Fruit fly (Drosophila melanogaster) whole organism, pupa: ENCODE results near the gene Atg6.

Source experiments
- CG13204 ChIP-seq: fragments of 200-800 bp; sonication (Bioruptor generic); optimal IDR thresholded peaks from 2 replicates; lab custom pipeline; 2018; ENCODE audit warnings: missing biosample characterization, mild to moderate bottlenecking, missing genetic modification characterization, moderate library complexity
- CG17806 ChIP-seq: fragments of 200-800 bp; sonication (Bioruptor generic); optimal IDR thresholded peaks from 2 replicates; lab custom pipeline; 2018; ENCODE audit warnings: missing biosample characterization, mild to moderate bottlenecking, missing genetic modification characterization, moderate library complexity
- CG32121 ChIP-seq: fragments of 200-800 bp; sonication (Bioruptor generic); IDR thresholded peaks from 2 replicates; pipeline ENCODE4 v1.3.6; 2022; ENCODE audit warnings: missing biosample characterization, missing genetic modification characterization
- CG34367 ChIP-seq: fragments of 200-800 bp; sonication (Bioruptor generic); optimal IDR thresholded peaks from 2 replicates; lab custom pipeline; 2018; ENCODE audit warnings: missing biosample characterization, mild to moderate bottlenecking, missing genetic modification characterization
- CG8159 ChIP-seq: fragments of 200-800 bp; sonication (Bioruptor generic); optimal IDR thresholded peaks from 3 replicates; lab custom pipeline; 2018; ENCODE audit warnings: missing biosample characterization, mild to moderate bottlenecking, missing genetic modification characterization, moderate library complexity
- CG8301 ChIP-seq: fragments of 200-800 bp; sonication (Bioruptor generic); optimal IDR thresholded peaks from 2 replicates; lab custom pipeline; 2018; ENCODE audit warnings: missing biosample characterization, mild to moderate bottlenecking, missing genetic modification characterization
- D1 ChIP-seq: fragments of 200-800 bp; sonication (Bioruptor generic); optimal IDR thresholded peaks from 2 replicates; lab custom pipeline; 2018; ENCODE audit warnings: missing biosample characterization, mild to moderate bottlenecking, missing genetic modification characterization, moderate library complexity
- EcR ChIP-seq: fragments of 200-800 bp; sonication (Bioruptor generic); optimal IDR thresholded peaks from 3 replicates; lab custom pipeline; 2019; ENCODE audit warnings: missing biosample characterization, missing genetic modification characterization, mild to moderate bottlenecking, moderate library complexity, missing genetic modification reagents
- Pif1A ChIP-seq: fragments of 200-800 bp; sonication (Bioruptor generic); optimal IDR thresholded peaks from 3 replicates; lab custom pipeline; 2016; ENCODE audit warnings: missing biosample characterization, missing genetic modification characterization
- Pif1B ChIP-seq: fragments of 200-800 bp; sonication (Bioruptor generic); optimal IDR thresholded peaks from 3 replicates; lab custom pipeline; 2016; ENCODE audit warnings: missing biosample characterization, missing genetic modification characterization
- Snoo ChIP-seq: fragments of 200-800 bp; sonication (Bioruptor generic); optimal IDR thresholded peaks from 3 replicates; lab custom pipeline; 2017; ENCODE audit warnings: missing biosample characterization, mild to moderate bottlenecking, missing genetic modification characterization, inconsistent platforms
- rn ChIP-seq: fragments of 200-800 bp; sonication (Bioruptor generic); IDR thresholded peaks from 2 replicates; pipeline ENCODE4 v1.3.6; 2022; ENCODE audit warnings: missing biosample characterization, missing genetic modification characterization

dm6 chr3R:24050690-24051440 lies at the start of gene Atg6, which contains the start of gene Pisd:
- TF ChIP-seq CG13204 (no peak), CG8301 (tag; lab: Kevin White, UChicago) (no peak), EcR (peak; percentile 41), Pif1B (GFP tag; lab: Kevin White, UChicago) (no peak), Pif1A (no peak), Snoo (peak; percentile 6), CG8159 (tag; lab: Kevin White, UChicago) (peak; percentile 20), CG32121 (GFP tag; lab: Robert Waterston, UW) (no peak), CG34367 (tag; lab: Kevin White, UChicago) (no peak), CG17806 (no peak), D1 (tag; lab: Kevin White, UChicago) (no peak), rn (GFP tag; lab: Robert Waterston, UW) (no peak)
